Worm (Caenorhabditis elegans) whole organism, L1 larva: ENCODE measurements around the gene cyp-13A12.

Experiments used
- C04F5.9 ChIP-seq: sonication (generic microtip); optimal IDR thresholded peaks from 2 replicates; lab custom pipeline; 2016; ENCODE audit warnings: missing genetic modification characterization, missing compliant biosample characterization
- C34B4.2 ChIP-seq: sonication (generic microtip); optimal IDR thresholded peaks from 2 replicates; lab custom pipeline; 2017; ENCODE audit warnings: mild to moderate bottlenecking, missing genetic modification characterization, missing compliant biosample characterization
- Y116A8C.19 ChIP-seq: sonication (generic microtip); optimal IDR thresholded peaks from 2 replicates; lab custom pipeline; 2016; ENCODE audit warnings: missing compliant biosample characterization, missing genetic modification characterization, borderline replicate concordance
- aha-1 ChIP-seq: fragments of 150-350 bp; optimal IDR thresholded peaks from 2 replicates; lab custom pipeline; 2014; ENCODE audit warnings: missing biosample characterization, missing genetic modification characterization
- alr-1 ChIP-seq: fragments of 200-800 bp; sonication (Bioruptor generic); optimal IDR thresholded peaks from 2 replicates; lab custom pipeline; 2018; ENCODE audit warnings: borderline replicate concordance, mild to moderate bottlenecking, missing genetic modification characterization, missing compliant biosample characterization
- blmp-1 ChIP-seq: fragments of 150-350 bp; optimal IDR thresholded peaks from 2 replicates; lab custom pipeline; 2014; ENCODE audit warnings: missing biosample characterization, missing genetic modification characterization
- ceh-88 ChIP-seq: fragments of 200-800 bp; sonication (Bioruptor generic); IDR thresholded peaks from 2 replicates; pipeline ENCODE4 v1.3.6; 2022; ENCODE audit warnings: missing genetic modification characterization, missing compliant biosample characterization
- ceh-90 ChIP-seq: sonication (generic microtip); optimal IDR thresholded peaks from 2 replicates; lab custom pipeline; 2016; ENCODE audit warnings: missing genetic modification characterization, missing compliant biosample characterization
- ces-1 ChIP-seq: fragments of 150-350 bp; optimal IDR thresholded peaks from 2 replicates; lab custom pipeline; 2014; ENCODE audit warnings: missing biosample characterization, missing genetic modification reagents, missing genetic modification characterization
- dpl-1 ChIP-seq, 3 experiments: fragments of 150-350 bp in 2 of 3; sonication (generic microtip) in 1 of 3; optimal IDR thresholded peaks; 2 replicates each; lab custom pipeline; 2014 to 2017; ENCODE audit warnings: missing biosample characterization in 3 of 3, missing genetic modification characterization in 3 of 3, missing genetic modification reagents in 3 of 3
- efl-1 ChIP-seq, 4 experiments: fragments of 150-350 bp; optimal IDR thresholded peaks in 3 of 4; peaks in 1 of 4; 1 replicate in 1 of 4; 2 replicates in 3 of 4; lab custom pipeline; 2014; ENCODE audit warnings: missing biosample characterization in 2 of 4, missing genetic modification characterization in 2 of 4, missing genetic modification reagents in 2 of 4
- egl-13 ChIP-seq: sonication (generic microtip); optimal IDR thresholded peaks from 2 replicates; lab custom pipeline; 2016; ENCODE audit warnings: missing genotype, missing genetic modification reagents, missing genetic modification characterization, missing compliant biosample characterization
- elt-2 ChIP-seq: sonication (generic microtip); optimal IDR thresholded peaks from 2 replicates; lab custom pipeline; 2016; ENCODE audit warnings: missing genetic modification characterization, mild to moderate bottlenecking, inconsistent platforms, missing compliant biosample characterization, missing genetic modification reagents
- ets-5 ChIP-seq: fragments of 200-800 bp; sonication (Bioruptor generic); IDR thresholded peaks from 2 replicates; pipeline ENCODE4 v1.3.6; 2022; ENCODE audit warnings: missing genetic modification characterization, missing compliant biosample characterization
- fkh-4 ChIP-seq: sonication (generic microtip); optimal IDR thresholded peaks from 2 replicates; lab custom pipeline; 2016; ENCODE audit warnings: missing compliant biosample characterization, missing genetic modification characterization, borderline replicate concordance
- fos-1 ChIP-seq: fragments of 150-350 bp; optimal IDR thresholded peaks from 2 replicates; lab custom pipeline; 2014; ENCODE audit warnings: missing biosample characterization, missing genetic modification characterization
- grh-1 ChIP-seq: fragments of 200-800 bp; sonication (Bioruptor generic); IDR thresholded peaks from 2 replicates; pipeline ENCODE4 v1.3.6; 2022; ENCODE audit warnings: missing genetic modification reagents, missing genetic modification characterization, missing compliant biosample characterization
- hlh-17 ChIP-seq: fragments of 200-800 bp; sonication (Bioruptor generic); optimal IDR thresholded peaks from 2 replicates; lab custom pipeline; 2018; ENCODE audit warnings: missing genetic modification characterization, mild to moderate bottlenecking, missing compliant biosample characterization, moderate library complexity, borderline replicate concordance
- isw-1 ChIP-seq: fragments of 200-800 bp; sonication (Bioruptor generic); IDR thresholded peaks from 2 replicates; pipeline ENCODE4 v1.3.6; 2022; ENCODE audit warnings: missing genetic modification characterization, missing compliant biosample characterization
- lin-13 ChIP-seq: fragments of 150-350 bp; optimal IDR thresholded peaks from 2 replicates; lab custom pipeline; 2014; ENCODE audit warnings: missing biosample characterization, missing genetic modification reagents, missing genetic modification characterization
- lin-14 ChIP-seq: fragments of 200-800 bp; sonication (Bioruptor generic); optimal IDR thresholded peaks from 2 replicates; lab custom pipeline; 2018; ENCODE audit warnings: mild to moderate bottlenecking, missing genetic modification characterization, moderate library complexity, missing compliant biosample characterization
- lin-39 ChIP-seq: fragments of 150-350 bp; optimal IDR thresholded peaks from 2 replicates; lab custom pipeline; 2014; ENCODE audit warnings: missing biosample characterization, missing genetic modification reagents, missing genetic modification characterization
- lir-3 ChIP-seq: sonication (generic microtip); optimal IDR thresholded peaks from 2 replicates; lab custom pipeline; 2016; ENCODE audit warnings: mild to moderate bottlenecking, missing genetic modification characterization, moderate library complexity, missing compliant biosample characterization; ENCODE audit not compliant: poor library complexity
- lsy-2 ChIP-seq, 2 experiments: fragments of 150-350 bp; optimal IDR thresholded peaks; 2 replicates each; lab custom pipeline; 2014; ENCODE audit warnings: missing biosample characterization in 2 of 2, missing genetic modification characterization in 2 of 2
- mab-9 ChIP-seq: fragments of 200-800 bp; sonication (Bioruptor generic); IDR thresholded peaks from 2 replicates; pipeline ENCODE4 v1.3.6; 2022; ENCODE audit warnings: missing genetic modification reagents, missing genetic modification characterization, missing compliant biosample characterization
- nhr-12 ChIP-seq: sonication (generic microtip); optimal IDR thresholded peaks from 2 replicates; lab custom pipeline; 2017; ENCODE audit warnings: missing biosample characterization, missing genetic modification characterization
- nhr-19 ChIP-seq: fragments of 200-800 bp; sonication (Bioruptor generic); conservative IDR thresholded peaks from 2 replicates; pipeline ENCODE4 v1.3.6; 2022; ENCODE audit warnings: missing genetic modification characterization, missing compliant biosample characterization
- nhr-20 ChIP-seq: sonication (generic microtip); optimal IDR thresholded peaks from 2 replicates; lab custom pipeline; 2016; ENCODE audit warnings: mild to moderate bottlenecking, missing genetic modification characterization, missing compliant biosample characterization
- nhr-237 ChIP-seq: fragments of 150-350 bp; optimal IDR thresholded peaks from 2 replicates; lab custom pipeline; 2014; ENCODE audit warnings: missing biosample characterization, missing genetic modification characterization
- nhr-28 ChIP-seq: fragments of 150-350 bp; optimal IDR thresholded peaks from 2 replicates; lab custom pipeline; 2014; ENCODE audit warnings: missing biosample characterization, missing genetic modification characterization
- nhr-71 ChIP-seq: sonication (generic microtip); optimal IDR thresholded peaks from 2 replicates; lab custom pipeline; 2016; ENCODE audit warnings: mild to moderate bottlenecking, missing genetic modification characterization, moderate library complexity, missing compliant biosample characterization
- nhr-76 ChIP-seq: sonication (generic microtip); optimal IDR thresholded peaks from 2 replicates; lab custom pipeline; 2017; ENCODE audit warnings: missing biosample characterization, missing genetic modification characterization
- nhr-77 ChIP-seq: fragments of 150-350 bp; optimal IDR thresholded peaks from 2 replicates; lab custom pipeline; 2014; ENCODE audit warnings: missing biosample characterization, missing genetic modification characterization
- nhr-85 ChIP-seq: sonication (generic microtip); peaks from one replicate; lab custom pipeline; 2016; ENCODE audit warnings: missing genetic modification characterization, inconsistent platforms, missing compliant biosample characterization
- nhr-90 ChIP-seq: sonication (generic microtip); optimal IDR thresholded peaks from 2 replicates; lab custom pipeline; 2016; ENCODE audit warnings: mild to moderate bottlenecking, missing genetic modification characterization, missing compliant biosample characterization; ENCODE audit not compliant: poor library complexity
- pqm-1 ChIP-seq: sonication (generic microtip); optimal IDR thresholded peaks from 3 replicates; lab custom pipeline; 2017; ENCODE audit warnings: missing biosample characterization, missing genetic modification characterization
- rnt-1 ChIP-seq: sonication (generic microtip); optimal IDR thresholded peaks from 2 replicates; lab custom pipeline; 2016; ENCODE audit warnings: mild to moderate bottlenecking, missing genetic modification characterization, moderate library complexity, missing compliant biosample characterization
- skn-1 ChIP-seq: fragments of 150-350 bp; optimal IDR thresholded peaks from 2 replicates; lab custom pipeline; 2014; ENCODE audit warnings: missing biosample characterization, missing genetic modification characterization
- sup-37 ChIP-seq: fragments of 200-800 bp; sonication (Bioruptor generic); optimal IDR thresholded peaks from 2 replicates; lab custom pipeline; 2018; ENCODE audit warnings: mild to moderate bottlenecking, missing genetic modification characterization, missing compliant biosample characterization
- swsn-7 ChIP-seq: sonication (generic microtip); optimal IDR thresholded peaks from 2 replicates; lab custom pipeline; 2016; ENCODE audit warnings: missing genetic modification characterization, missing compliant biosample characterization
- tbx-2 ChIP-seq: sonication (generic microtip); optimal IDR thresholded peaks from 2 replicates; lab custom pipeline; 2016; ENCODE audit warnings: missing genetic modification characterization, missing compliant biosample characterization
- tlp-1 ChIP-seq: fragments of 150-350 bp; optimal IDR thresholded peaks from 2 replicates; lab custom pipeline; 2014; ENCODE audit warnings: missing biosample characterization, missing genetic modification characterization
- unc-30 ChIP-seq: sonication (generic microtip); optimal IDR thresholded peaks from 2 replicates; lab custom pipeline; 2017; ENCODE audit warnings: missing biosample characterization, missing genetic modification characterization
- unc-86 ChIP-seq: sonication (generic microtip); optimal IDR thresholded peaks from 2 replicates; lab custom pipeline; 2016; ENCODE audit warnings: missing genetic modification characterization, missing compliant biosample characterization
- unc-98 ChIP-seq: fragments of 200-800 bp; sonication (Bioruptor generic); IDR thresholded peaks from 2 replicates; pipeline ENCODE4 v1.3.6; 2022; ENCODE audit warnings: missing genetic modification characterization, missing compliant biosample characterization
- vab-15 ChIP-seq: sonication (generic microtip); optimal IDR thresholded peaks from 2 replicates; lab custom pipeline; 2017; ENCODE audit warnings: missing genotype, mild to moderate bottlenecking, missing genetic modification characterization, missing compliant biosample characterization
- zag-1 ChIP-seq: fragments of 150-350 bp; optimal IDR thresholded peaks from 2 replicates; lab custom pipeline; 2014; ENCODE audit warnings: missing biosample characterization, missing genetic modification characterization
- ztf-11 ChIP-seq, 2 experiments: sonication (generic microtip); optimal IDR thresholded peaks; 2 replicates each; lab custom pipeline; 2016 to 2017; ENCODE audit warnings: missing genetic modification characterization in 2 of 2, missing biosample characterization in 1 of 2, missing compliant biosample characterization in 1 of 2

cyp-13A12 gene

DNA sequence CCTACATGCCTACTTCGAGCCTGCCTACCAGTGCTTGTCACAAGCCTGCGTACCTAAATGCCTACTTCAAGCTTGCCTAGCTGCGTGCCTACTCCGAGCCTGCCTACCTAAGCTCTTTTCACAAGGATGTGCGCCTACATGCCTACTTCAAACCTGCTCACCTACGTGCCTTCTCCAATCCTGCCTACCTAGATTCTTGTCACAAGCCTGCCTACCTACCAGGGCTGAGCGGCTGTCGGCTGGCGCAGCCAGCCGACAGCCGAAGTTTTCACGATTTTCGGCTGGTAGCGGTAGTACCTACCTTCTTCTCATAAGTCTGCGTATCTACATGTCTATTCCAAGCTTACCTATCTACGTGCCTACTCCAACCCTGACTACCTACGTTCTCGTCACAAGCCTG, 37.4 kb downstream of the cyp-13A12 start:
- TF ChIP-seq mab-9 (GFP tag; lab: Robert Waterston, UW) (peak; percentile 24; the same call in 1 of the 2 replicates), ets-5 (GFP tag; lab: Robert Waterston, UW) (0 out of 2 replicates have a peak, but pooled peaks have one; percentile 78), rnt-1 (tag; lab: Kevin White, UChicago) (peak; percentile 7), nhr-12 (tag; lab: Kevin White, UChicago) (no peak)

DNA sequence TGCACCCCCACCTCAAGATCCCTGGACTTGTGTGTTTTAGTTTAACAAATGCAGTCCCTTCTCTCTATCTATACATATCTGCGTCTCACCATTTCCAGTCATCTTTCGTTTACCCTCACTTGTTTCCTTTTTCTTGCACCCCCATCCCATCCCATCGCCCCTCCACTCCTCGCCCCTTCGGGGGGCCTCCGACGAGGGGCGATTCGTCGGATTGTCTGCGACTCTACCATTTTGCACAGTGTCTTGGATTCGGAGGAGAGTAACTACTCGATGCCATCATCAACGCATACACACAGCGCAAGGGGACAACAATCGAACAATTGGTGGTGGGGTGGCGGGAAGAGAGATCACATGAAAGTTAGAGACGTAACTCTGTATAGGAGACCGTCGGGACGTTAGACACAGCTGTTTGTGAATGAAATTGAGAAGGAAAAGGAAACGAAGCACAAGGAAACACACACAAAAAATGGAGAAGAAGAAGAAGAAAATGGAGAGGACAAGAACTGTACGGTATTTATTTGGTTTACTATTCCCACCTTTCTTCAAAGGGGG, 38.1 kb downstream of the cyp-13A12 start:
- TF ChIP-seq ces-1 (GFP tag; lab: Kevin White, UChicago) (peak; percentile 35), efl-1 (optimal IDR thresholded peaks at IDR 0.05; lab: Kevin White, UChicago) (peak; percentile 78 to 84), efl-1 (GFP tag; optimal IDR thresholded peaks at IDR 0.05 in 1 of 2; lab: Kevin White, UChicago) (peak; percentile 52 to 95), tlp-1 (tag; lab: Kevin White, UChicago) (no peak), alr-1 (tag; lab: Kevin White, UChicago) (no peak), ztf-11 (tag; optimal IDR thresholded peaks at IDR 0.05; lab: Kevin White, UChicago) (peak in 1 of 2 experiments; percentile 91), sup-37 (GFP tag; lab: Kevin White, UChicago) (peak; percentile 66), skn-1 (tag; lab: Kevin White, UChicago) (peak; percentile 79), lin-39 (tag; lab: Kevin White, UChicago) (peak; percentile 33), ceh-90 (no peak), C34B4.2 (tag; lab: Kevin White, UChicago) (no peak), fkh-4 (tag; lab: Kevin White, UChicago) (peak; percentile 37), nhr-237 (tag; lab: Kevin White, UChicago) (peak; percentile 82), blmp-1 (tag; lab: Kevin White, UChicago) (peak; percentile 71), ceh-88 (GFP tag; lab: Robert Waterston, UW) (peak; percentile 81; the same call in 1 of the 2 replicates), unc-30 (tag; lab: Kevin White, UChicago) (no peak), pqm-1 (no peak), swsn-7 (peak; percentile 97), nhr-77 (tag; lab: Kevin White, UChicago) (peak; percentile 96), elt-2 (peak; percentile 59), grh-1 (GFP tag; lab: Robert Waterston, UW) (peak; percentile 48; the same call in 1 of the 2 replicates), rnt-1 (tag; lab: Kevin White, UChicago) (peak; percentile 83), hlh-17 (GFP tag; lab: Kevin White, UChicago) (no peak), zag-1 (tag; lab: Kevin White, UChicago) (peak; percentile 82), nhr-20 (tag; lab: Kevin White, UChicago) (peak; percentile 96), unc-98 (GFP tag; lab: Robert Waterston, UW) (no peak), vab-15 (tag; lab: Kevin White, UChicago) (peak; percentile 61), nhr-19 (peak; percentile 87), fos-1 (peak; percentile 83), nhr-85 (tag; lab: Kevin White, UChicago) (peak; percentile 98), nhr-76 (peak; percentile 57), unc-86 (tag; lab: Kevin White, UChicago) (peak; percentile 94), lsy-2 (tag; optimal IDR thresholded peaks at IDR 0.05; lab: Kevin White, UChicago) (peak; percentile 90 to 92), lin-13 (GFP tag; lab: Kevin White, UChicago) (peak; percentile 85), nhr-90 (tag; lab: Kevin White, UChicago) (peak; percentile 90), lin-14 (GFP tag; lab: Kevin White, UChicago) (peak; percentile 99), isw-1 (GFP tag; lab: Robert Waterston, UW) (peak; percentile 79), ets-5 (GFP tag; lab: Robert Waterston, UW) (no peak), nhr-28 (peak; percentile 10), egl-13 (tag; lab: Kevin White, UChicago) (peak; percentile 94), Y116A8C.19 (no peak), tbx-2 (tag; lab: Kevin White, UChicago) (peak; percentile 94), dpl-1 (GFP tag; optimal IDR thresholded peaks at IDR 0.05; lab: Kevin White, UChicago) (peak; percentile 57 to 75 (median 60)), nhr-12 (tag; lab: Kevin White, UChicago) (no peak), lir-3 (tag; lab: Kevin White, UChicago) (peak; percentile 52), nhr-71 (tag; lab: Kevin White, UChicago) (peak; percentile 98), C04F5.9 (tag; lab: Kevin White, UChicago) (peak; percentile 71), aha-1 (tag; lab: Kevin White, UChicago) (peak; percentile 64)
